Worm (Caenorhabditis elegans) whole organism, early embryonic: ENCODE data around the gene dmsr-3.
A peak's percentile ranks its signal among the peaks of the same experiment; 100 is the strongest.

Experiments
- B0310.2 ChIP-seq: sonication (generic microtip); optimal IDR thresholded peaks from 2 replicates; lab custom pipeline; 2016; ENCODE audit warnings: mild to moderate bottlenecking, missing genetic modification characterization, missing compliant biosample characterization
- F13C5.2 ChIP-seq: sonication (generic microtip); optimal IDR thresholded peaks from 2 replicates; lab custom pipeline; 2017; ENCODE audit warnings: mild to moderate bottlenecking, missing genetic modification characterization, inconsistent platforms, missing compliant biosample characterization
- aly-1 ChIP-seq: sonication (generic microtip); optimal IDR thresholded peaks from 2 replicates; lab custom pipeline; 2016; ENCODE audit warnings: missing genetic modification characterization, missing compliant biosample characterization
- ama-1 ChIP-seq: fragments of 150-350 bp; optimal IDR thresholded peaks from 2 replicates; lab custom pipeline; 2014
- ceh-13 ChIP-seq: fragments of 200-800 bp; sonication (Bioruptor generic); optimal IDR thresholded peaks from 2 replicates; lab custom pipeline; 2018; ENCODE audit warnings: mild to moderate bottlenecking, missing genetic modification characterization, missing compliant biosample characterization
- ceh-36 ChIP-seq: sonication (generic microtip); optimal IDR thresholded peaks from 2 replicates; lab custom pipeline; 2016; ENCODE audit warnings: missing genetic modification characterization, inconsistent platforms, missing compliant biosample characterization
- ets-7 ChIP-seq: sonication (generic microtip); optimal IDR thresholded peaks from 2 replicates; lab custom pipeline; 2016; ENCODE audit warnings: missing genotype, missing genetic modification characterization, missing compliant biosample characterization
- flt-1 ChIP-seq: fragments of 200-800 bp; sonication (Bioruptor generic); IDR thresholded peaks from 2 replicates; pipeline ENCODE4 v1.3.6; 2022; ENCODE audit warnings: missing genetic modification characterization, missing compliant biosample characterization
- hmbx-1 ChIP-seq: sonication (generic microtip); optimal IDR thresholded peaks from 2 replicates; lab custom pipeline; 2016; ENCODE audit warnings: mild to moderate bottlenecking, missing genetic modification characterization, missing compliant biosample characterization
- hmg-4 ChIP-seq: fragments of 200-800 bp; sonication (Bioruptor generic); optimal IDR thresholded peaks from 2 replicates; lab custom pipeline; 2018; ENCODE audit warnings: mild to moderate bottlenecking, missing genetic modification characterization, missing compliant biosample characterization
- hnd-1 ChIP-seq: sonication (generic microtip); optimal IDR thresholded peaks from 2 replicates; lab custom pipeline; 2016; ENCODE audit warnings: missing genetic modification characterization, missing compliant biosample characterization
- pes-1 ChIP-seq: fragments of 200-800 bp; sonication (Bioruptor generic); IDR thresholded peaks from 2 replicates; pipeline ENCODE4 v1.3.6; 2022; ENCODE audit warnings: missing genetic modification reagents, missing genetic modification characterization, missing compliant biosample characterization
- scrt-1 ChIP-seq: fragments of 200-800 bp; sonication (Bioruptor generic); IDR thresholded peaks from 2 replicates; pipeline ENCODE4 v1.3.6; 2022; ENCODE audit warnings: missing genetic modification characterization, missing compliant biosample characterization
- sea-1 ChIP-seq: fragments of 200-800 bp; sonication (Bioruptor generic); conservative IDR thresholded peaks from 2 replicates; pipeline ENCODE4 v1.3.6; 2022; ENCODE audit warnings: missing genetic modification characterization, missing compliant biosample characterization
- tbx-11 ChIP-seq: fragments of 200-800 bp; sonication (Bioruptor generic); IDR thresholded peaks from 2 replicates; pipeline ENCODE4 v1.3.6; 2022; ENCODE audit warnings: missing genetic modification characterization, missing compliant biosample characterization
- tbx-37 ChIP-seq: fragments of 200-800 bp; sonication (Bioruptor generic); conservative IDR thresholded peaks from 2 replicates; pipeline ENCODE4 v1.3.6; 2022; ENCODE audit warnings: missing genetic modification reagents, missing genetic modification characterization, missing compliant biosample characterization
- tra-4 ChIP-seq: sonication (generic microtip); optimal IDR thresholded peaks from 2 replicates; lab custom pipeline; 2017; ENCODE audit warnings: missing genetic modification characterization, missing compliant biosample characterization

dmsr-3 gene

ce11 chrII:13299166-13299805, 56.7 kb downstream of the dmsr-3 start:
- TF ChIP-seq ets-7 (tag; lab: Kevin White, UChicago) (no peak), ceh-13 (GFP tag; lab: Kevin White, UChicago) (no peak), aly-1 (tag; lab: Kevin White, UChicago) (no peak), tra-4 (tag; lab: Kevin White, UChicago) (no peak), F13C5.2 (no peak), sea-1 (GFP tag; lab: Robert Waterston, UW) (no peak), ceh-36 (tag; lab: Kevin White, UChicago) (no peak), tbx-37 (GFP tag; lab: Robert Waterston, UW) (no peak), flt-1 (GFP tag; lab: Robert Waterston, UW) (no peak), hnd-1 (tag; lab: Kevin White, UChicago) (no peak), ama-1 (lab: Kevin White, UChicago) (no peak), hmbx-1 (tag; lab: Kevin White, UChicago) (no peak), scrt-1 (GFP tag; lab: Robert Waterston, UW) (no peak)

ce11 chrII:13298534-13298933, 57.5 kb downstream of the dmsr-3 start:
- no peak for TF ChIP-seq B0310.2 (tag; lab: Kevin White, UChicago)
- TF ChIP-seq pes-1 (GFP tag; lab: Robert Waterston, UW): no peak
- TF ChIP-seq ceh-36 (tag; lab: Kevin White, UChicago): no peak

- TF ChIP-seq hnd-1 (tag; lab: Kevin White, UChicago) (no peak), pes-1 (GFP tag; lab: Robert Waterston, UW) (no peak), flt-1 (GFP tag; lab: Robert Waterston, UW) (no peak), ceh-13 (GFP tag; lab: Kevin White, UChicago) (no peak), tra-4 (tag; lab: Kevin White, UChicago) (no peak), sea-1 (GFP tag; lab: Robert Waterston, UW) (no peak), B0310.2 (tag; lab: Kevin White, UChicago) (no peak), scrt-1 (GFP tag; lab: Robert Waterston, UW) (no peak), tbx-11 (GFP tag; lab: Robert Waterston, UW) (no peak), ama-1 (lab: Kevin White, UChicago) (no peak), aly-1 (tag; lab: Kevin White, UChicago) (no peak), F13C5.2 (no peak), tbx-37 (GFP tag; lab: Robert Waterston, UW) (no peak), hmg-4 (GFP tag; lab: Kevin White, UChicago) (no peak), hmbx-1 (tag; lab: Kevin White, UChicago) (no peak), ceh-36 (tag; lab: Kevin White, UChicago) (no peak), ets-7 (tag; lab: Kevin White, UChicago) (no peak)
Observed at ce11 chrII:13297935-13298334, 58.1 kb downstream of the dmsr-3 start.

- TF ChIP-seq ceh-13 (GFP tag; lab: Kevin White, UChicago): no peak
- no peak for TF ChIP-seq ceh-36 (tag; lab: Kevin White, UChicago)
- TF ChIP-seq scrt-1 (GFP tag; lab: Robert Waterston, UW): no peak
- TF ChIP-seq hnd-1 (tag; lab: Kevin White, UChicago): no peak
- TF ChIP-seq tbx-11 (GFP tag; lab: Robert Waterston, UW): no peak
- no peak for TF ChIP-seq aly-1 (tag; lab: Kevin White, UChicago)
- TF ChIP-seq hmg-4 (GFP tag; lab: Kevin White, UChicago): no peak
- no peak for TF ChIP-seq ets-7 (tag; lab: Kevin White, UChicago)
- no peak for TF ChIP-seq tbx-37 (GFP tag; lab: Robert Waterston, UW)
- no peak for TF ChIP-seq pes-1 (GFP tag; lab: Robert Waterston, UW)
- TF ChIP-seq ama-1 (lab: Kevin White, UChicago): no peak
- TF ChIP-seq tra-4 (tag; lab: Kevin White, UChicago): no peak
Observed at ce11 chrII:13297283-13297682, 58.7 kb downstream of the dmsr-3 start.

- no peak for TF ChIP-seq tbx-11 (GFP tag; lab: Robert Waterston, UW)
- peak; percentile 7 for TF ChIP-seq ceh-36 (tag; lab: Kevin White, UChicago)
Observed at ce11 chrII:13293502-13293901, 62.5 kb downstream of the dmsr-3 start.

- TF ChIP-seq ceh-36 (tag; lab: Kevin White, UChicago) (no peak), B0310.2 (tag; lab: Kevin White, UChicago) (no peak), sea-1 (GFP tag; lab: Robert Waterston, UW) (no peak), aly-1 (tag; lab: Kevin White, UChicago) (no peak), hmbx-1 (tag; lab: Kevin White, UChicago) (no peak), hnd-1 (tag; lab: Kevin White, UChicago) (no peak), ama-1 (lab: Kevin White, UChicago) (no peak), tbx-37 (GFP tag; lab: Robert Waterston, UW) (no peak), scrt-1 (GFP tag; lab: Robert Waterston, UW) (no peak), ets-7 (tag; lab: Kevin White, UChicago) (no peak), tra-4 (tag; lab: Kevin White, UChicago) (no peak), ceh-13 (GFP tag; lab: Kevin White, UChicago) (no peak), flt-1 (GFP tag; lab: Robert Waterston, UW) (no peak), tbx-11 (GFP tag; lab: Robert Waterston, UW) (no peak), F13C5.2 (no peak), hmg-4 (GFP tag; lab: Kevin White, UChicago) (no peak), pes-1 (GFP tag; lab: Robert Waterston, UW) (no peak)
Observed at ce11 chrII:13292913-13293312, 63.1 kb downstream of the dmsr-3 start.
